Fruit fly (Drosophila melanogaster) whole organism, embryonic: ENCODE results near the gene schlank.
A peak's percentile ranks its signal among the peaks of the same experiment; 100 is the strongest.

Experiments used
- CG1602 ChIP-seq: fragments of 200-800 bp; sonication (Bioruptor generic); optimal IDR thresholded peaks from 3 replicates; lab custom pipeline; 2016; ENCODE audit warnings: missing biosample characterization, missing genetic modification characterization
- CG7556 ChIP-seq: fragments of 200-800 bp; sonication (Bioruptor generic); optimal IDR thresholded peaks from 2 replicates; lab custom pipeline; 2017; ENCODE audit warnings: missing biosample characterization, mild to moderate bottlenecking, missing genetic modification characterization
- Gug ChIP-seq: fragments of 200-800 bp; sonication (Bioruptor generic); IDR thresholded peaks from 4 replicates; pipeline ENCODE4 v1.3.6; 2022; ENCODE audit warnings: missing biosample characterization, missing genetic modification characterization
- Hey ChIP-seq: fragments of 200-800 bp; sonication (Bioruptor generic); optimal IDR thresholded peaks from 3 replicates; lab custom pipeline; 2018; ENCODE audit warnings: missing biosample characterization, mild to moderate bottlenecking, missing genetic modification characterization
- bbx ChIP-seq: fragments of 200-800 bp; sonication (Bioruptor generic); IDR thresholded peaks from 2 replicates; pipeline ENCODE4 v1.3.6; 2022; ENCODE audit warnings: missing biosample characterization, missing genetic modification characterization; ENCODE audit not compliant: partially characterized antibody
- bcd ChIP-seq: fragments of 200-800 bp; sonication (Bioruptor generic); optimal IDR thresholded peaks from 2 replicates; lab custom pipeline; 2017; ENCODE audit warnings: missing biosample characterization, mild to moderate bottlenecking, missing genetic modification characterization
- chn ChIP-seq: fragments of 200-800 bp; sonication (Bioruptor generic); optimal IDR thresholded peaks from 2 replicates; lab custom pipeline; 2016; ENCODE audit warnings: missing biosample characterization, missing genetic modification characterization
- dan ChIP-seq: fragments of 200-800 bp; sonication (Bioruptor generic); IDR thresholded peaks from 2 replicates; pipeline ENCODE4 v1.3.6; 2022; ENCODE audit warnings: missing biosample characterization, missing genetic modification characterization
- ind ChIP-seq: fragments of 200-800 bp; sonication (Bioruptor generic); optimal IDR thresholded peaks from 3 replicates; lab custom pipeline; 2016; ENCODE audit warnings: missing biosample characterization, missing genetic modification characterization
- lola ChIP-seq, 3 experiments: fragments of >200 bp in 2 of 3; fragments of 200-800 bp in 1 of 3; sonication (Bioruptor generic) in 1 of 3; optimal IDR thresholded peaks; 2 replicates each; lab custom pipeline; 2017 to 2019; ENCODE audit warnings: missing biosample characterization in 3 of 3, missing genetic modification characterization in 3 of 3, mild to moderate bottlenecking in 1 of 3, moderate library complexity in 1 of 3
- lov ChIP-seq, 2 experiments: fragments of 200-800 bp in 1 of 2; fragments of >200 bp in 1 of 2; sonication (Bioruptor generic) in 1 of 2; IDR thresholded peaks in 1 of 2; optimal IDR thresholded peaks in 1 of 2; 2 replicates in 1 of 2; 3 replicates in 1 of 2; pipeline versions ENCODE4 v1.3.6 to Lab custom; 2017 to 2022; ENCODE audit warnings: missing biosample characterization in 1 of 2, missing genetic modification characterization in 1 of 2
- nerfin-2 ChIP-seq: fragments of 200-800 bp; sonication (Bioruptor generic); IDR thresholded peaks from 2 replicates; pipeline ENCODE4 v1.3.6; 2022; ENCODE audit warnings: missing biosample characterization, missing genetic modification characterization; ENCODE audit not compliant: partially characterized antibody
- psq ChIP-seq: fragments of 200-800 bp; sonication (Bioruptor generic); optimal IDR thresholded peaks from 2 replicates; lab custom pipeline; 2017; ENCODE audit warnings: missing biosample characterization, missing genetic modification characterization
- vvl ChIP-seq: fragments of 200-800 bp; sonication (Bioruptor generic); IDR thresholded peaks from 2 replicates; pipeline ENCODE4 v1.3.6; 2022; ENCODE audit warnings: missing biosample characterization, missing genetic modification characterization

DNA sequence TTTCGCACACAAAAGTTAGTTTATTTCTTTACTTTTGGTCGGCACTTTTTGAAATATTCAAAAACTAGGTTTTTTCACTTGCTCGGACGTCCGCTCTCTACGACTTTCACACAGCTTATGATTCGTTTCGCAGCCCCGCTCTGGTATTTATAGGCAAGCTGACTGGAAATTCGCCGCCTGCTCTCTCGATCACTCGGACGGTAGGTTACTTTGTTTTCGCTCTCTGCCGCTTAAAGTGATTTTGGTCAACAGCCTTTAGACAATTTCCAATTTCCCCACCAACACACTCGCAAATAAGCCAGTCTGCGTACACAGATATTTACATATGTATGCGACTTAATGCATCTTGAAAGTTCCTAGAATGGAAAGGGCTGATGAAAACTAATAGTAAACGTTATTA is 16.4 kb upstream of the schlank start, which contains the start of gene CG11700:
- TF ChIP-seq lov (optimal IDR thresholded peaks at IDR 0.05; lab: Kevin White, UChicago): no peak
- no peak for TF ChIP-seq lov (GFP tag; IDR thresholded peaks at IDR 0.05; lab: Robert Waterston, UW)
- TF ChIP-seq Gug: no peak
- TF ChIP-seq bcd (GFP tag; lab: Kevin White, UChicago): no peak
- no peak for TF ChIP-seq ind
- TF ChIP-seq bbx: no peak
- TF ChIP-seq lola (GFP tag; optimal IDR thresholded peaks at IDR 0.05; lab: Kevin White, UChicago): no peak
- 0 out of 2 replicates have a peak, but pooled peaks have one; percentile 13 for TF ChIP-seq vvl (GFP tag; lab: Robert Waterston, UW)
- TF ChIP-seq CG7556 (GFP tag; lab: Kevin White, UChicago): no peak
- TF ChIP-seq chn: no peak
- TF ChIP-seq nerfin-2 (GFP tag; lab: Robert Waterston, UW): no peak
- TF ChIP-seq CG1602 (GFP tag; lab: Kevin White, UChicago): no peak
- TF ChIP-seq psq (GFP tag; lab: Kevin White, UChicago): no peak
- TF ChIP-seq Hey: no peak
- no peak for TF ChIP-seq dan (GFP tag; lab: Robert Waterston, UW)
